Worm (Caenorhabditis elegans): ENCODE results near the gene dars-1.
A peak's percentile ranks its signal among the peaks of the same experiment; 100 is the strongest.

The dars-1 gene

ce11 chrIII:9523581-9523980, 32.6 kb upstream of the dars-1 start, which contains the start of gene mrps-23 (continued):
- no peak for TF ChIP-seq ztf-28 (GFP tag; IDR thresholded peaks at IDR 0.05)
- TF ChIP-seq K11D2.4 (GFP tag; IDR thresholded peaks at IDR 0.05) = no peak
- TF ChIP-seq tbx-9 (tag; optimal IDR thresholded peaks at IDR 0.05; ENCODE audit: borderline replicate concordance) = no peak
- no peak for TF ChIP-seq dpff-1 (tag; optimal IDR thresholded peaks at IDR 0.05)
- 0 out of 2 replicates have a peak, but pooled peaks have one; percentile 11 for TF ChIP-seq pbrm-1 (GFP tag; IDR thresholded peaks at IDR 0.05)
- TF ChIP-seq F23B12.7 (tag; optimal IDR thresholded peaks at IDR 0.05; ENCODE audit: insufficient read depth) = peak; percentile 33
- TF ChIP-seq ZK185.1 (tag; optimal IDR thresholded peaks at IDR 0.05; ENCODE audit: poor library complexity, severe bottlenecking) = no peak
- 0 out of 2 replicates have a peak, but pooled peaks have one; percentile 33 for TF ChIP-seq dox-1 (GFP tag; IDR thresholded peaks at IDR 0.05)
- TF ChIP-seq ets-4 (GFP tag; optimal IDR thresholded peaks at IDR 0.05) = no peak
- TF ChIP-seq unc-130 (GFP tag; optimal IDR thresholded peaks at IDR 0.05) = no peak
- 0 out of 2 replicates have a peak, but pooled peaks have one; percentile 7 for TF ChIP-seq mcd-1 (GFP tag; IDR thresholded peaks at IDR 0.05)
- no peak for TF ChIP-seq chd-7 (tag; optimal IDR thresholded peaks at IDR 0.05)
- no peak for TF ChIP-seq hlh-12 (tag; optimal IDR thresholded peaks at IDR 0.05)
- TF ChIP-seq Y53G8AR.9 (GFP tag; conservative IDR thresholded peaks at IDR 0.05) = 0 out of 2 replicates have a peak, but pooled peaks have one; percentile 8
- TF ChIP-seq let-526 (GFP tag; IDR thresholded peaks at IDR 0.05) = no peak
- no peak for TF ChIP-seq B0019.2 (GFP tag; conservative IDR thresholded peaks at IDR 0.05)
- no peak for TF ChIP-seq sdz-38 (tag; optimal IDR thresholded peaks at IDR 0.05)

- TF ChIP-seq cebp-1 (GFP tag; IDR thresholded peaks at IDR 0.05) (no peak), cebp-1 (tag; optimal IDR thresholded peaks at IDR 0.05) (peak; percentile 78), hmg-1.2 (GFP tag; IDR thresholded peaks at IDR 0.05) (peak; percentile 75), ama-1 (optimal IDR thresholded peaks at IDR 0.05) (no peak), ama-1 (GFP tag; optimal IDR thresholded peaks at IDR 0.05) (no peak), gei-17 (GFP tag; optimal IDR thresholded peaks at IDR 0.05) (peak; percentile 37), mxl-1 (tag; optimal IDR thresholded peaks at IDR 0.05) (no peak), bed-2 (GFP tag; IDR thresholded peaks at IDR 0.05) (no peak), athp-1 (tag; optimal IDR thresholded peaks at IDR 0.05) (peak; percentile 5), attf-3 (GFP tag; conservative IDR thresholded peaks at IDR 0.05) (peak; percentile 56; the same call in 1 of the 2 replicates), lir-1 (GFP tag; conservative IDR thresholded peaks at IDR 0.05) (no peak; the same call in 1 of the 2 replicates), K12H6.12 (tag; optimal IDR thresholded peaks at IDR 0.05) (peak; percentile 70), ets-4 (GFP tag; optimal IDR thresholded peaks at IDR 0.05) (no peak), madf-3 (GFP tag; IDR thresholded peaks at IDR 0.05) (no peak), snpc-4 (GFP tag; optimal IDR thresholded peaks at IDR 0.05) (no peak), snpc-4 (tag; optimal IDR thresholded peaks at IDR 0.05) (peak; percentile 64 to 77 (median 70)), ZK185.1 (tag; optimal IDR thresholded peaks at IDR 0.05; ENCODE audit: poor library complexity, severe bottlenecking) (peak; percentile 69), somi-1 (GFP tag; optimal IDR thresholded peaks at IDR 0.05) (no peak), mes-4 (tag; optimal IDR thresholded peaks at IDR 0.05) (no peak), akir-1 (GFP tag; optimal IDR thresholded peaks at IDR 0.05) (no peak), lsy-27 (tag; optimal IDR thresholded peaks at IDR 0.05; ENCODE audit: borderline replicate concordance, insufficient read depth) (no peak), sptf-2 (GFP tag; optimal IDR thresholded peaks at IDR 0.05) (peak; percentile 13), ceh-79 (tag; optimal IDR thresholded peaks at IDR 0.05) (no peak), rec-8 (tag; optimal IDR thresholded peaks at IDR 0.05) (no peak), Y95B8A.8 (GFP tag; IDR thresholded peaks at IDR 0.05) (no peak), C17E4.6 (GFP tag; IDR thresholded peaks at IDR 0.05) (0 out of 2 replicates have a peak, but pooled peaks have one; percentile 26), attf-5 (GFP tag; optimal IDR thresholded peaks at IDR 0.05) (peak; percentile 94), hlh-26 (GFP tag; conservative IDR thresholded peaks at IDR 0.05) (no peak), lin-54 (GFP tag; optimal IDR thresholded peaks at IDR 0.05) (peak; percentile 78), lin-35 (GFP tag; optimal IDR thresholded peaks at IDR 0.05) (peak in 2 of 3 experiments; percentile 28 to 83), B0336.3 (GFP tag; IDR thresholded peaks at IDR 0.05) (peak; percentile 80), tbx-9 (tag; optimal IDR thresholded peaks at IDR 0.05; ENCODE audit: borderline replicate concordance) (no peak)
Measured at ce11 chrIII:9521410-9522090, 30.5 kb upstream of the dars-1 start, which contains the start of the genes clu-1 and prp-40. clu-1 (minus strand) TSS chrIII:9521460. prp-40 (plus strand) TSS chrIII:9522075.

Measured in whole organism, young adult.